Worm (Caenorhabditis elegans) whole organism, L4 larva: ENCODE measurements around the gene moc-6.

Experiments used
- F37D6.2 ChIP-seq: sonication (generic microtip); optimal IDR thresholded peaks from 2 replicates; lab custom pipeline; 2016; ENCODE audit warnings: mild to moderate bottlenecking, missing genetic modification characterization, missing compliant biosample characterization
- F44E2.7 ChIP-seq: fragments of 200-800 bp; sonication (Bioruptor generic); IDR thresholded peaks from 2 replicates; pipeline ENCODE4 v2.1.2; 2022; ENCODE audit warnings: missing genetic modification characterization, missing compliant biosample characterization
- T26A8.4 ChIP-seq: fragments of 200-800 bp; sonication (Bioruptor generic); IDR thresholded peaks from 2 replicates; pipeline ENCODE4 v1.3.6; 2022; ENCODE audit warnings: missing genetic modification characterization, missing compliant biosample characterization
- Y75B8A.6 ChIP-seq: fragments of 200-800 bp; sonication (Bioruptor generic); IDR thresholded peaks from 2 replicates; pipeline ENCODE4 v1.3.6; 2022; ENCODE audit warnings: missing genetic modification reagents, missing genetic modification characterization, missing compliant biosample characterization
- aha-1 ChIP-seq: fragments of 150-350 bp; peaks from one replicate; lab custom pipeline; 2014; ENCODE audit warnings: missing biosample characterization, missing genetic modification characterization
- ama-1 ChIP-seq: fragments of 150-350 bp; optimal IDR thresholded peaks from 2 replicates; lab custom pipeline; 2014; ENCODE audit warnings: inconsistent platforms, mixed read lengths
- arid-1 ChIP-seq: fragments of 200-800 bp; sonication (Bioruptor generic); conservative IDR thresholded peaks from 2 replicates; pipeline ENCODE4 v1.3.6; 2022; ENCODE audit warnings: missing genetic modification reagents, missing genetic modification characterization, missing compliant biosample characterization
- attf-4 ChIP-seq: sonication (generic microtip); optimal IDR thresholded peaks from 3 replicates; lab custom pipeline; 2017; ENCODE audit warnings: missing biosample characterization, missing genetic modification characterization
- ceh-44 ChIP-seq: fragments of 200-800 bp; sonication (Bioruptor generic); IDR thresholded peaks from 2 replicates; pipeline ENCODE4 v1.3.6; 2022; ENCODE audit warnings: missing genetic modification reagents, missing genetic modification characterization, missing compliant biosample characterization
- ceh-62 ChIP-seq: sonication (generic microtip); optimal IDR thresholded peaks from 2 replicates; lab custom pipeline; 2017; ENCODE audit warnings: missing biosample characterization, missing genetic modification characterization
- ctbp-1 ChIP-seq: fragments of 200-800 bp; sonication (Bioruptor generic); IDR thresholded peaks from 2 replicates; pipeline ENCODE4 v1.3.6; 2022; ENCODE audit warnings: missing genetic modification reagents, missing genetic modification characterization, missing compliant biosample characterization
- daf-16 ChIP-seq, 3 experiments: sonication (generic microtip); optimal IDR thresholded peaks; 2 replicates each; lab custom pipeline; 2016 to 2017; ENCODE audit warnings: missing genetic modification characterization in 3 of 3, missing genetic modification reagents in 3 of 3, mild to moderate bottlenecking in 2 of 3, missing compliant biosample characterization in 2 of 3, missing biosample characterization in 1 of 3, moderate library complexity in 1 of 3
- dmd-9 ChIP-seq: fragments of 200-800 bp; sonication (Bioruptor generic); IDR thresholded peaks from 2 replicates; pipeline ENCODE4 v1.3.6; 2022; ENCODE audit warnings: missing genetic modification reagents, missing genetic modification characterization, missing compliant biosample characterization
- dpl-1 ChIP-seq: fragments of 150-350 bp; optimal IDR thresholded peaks from 2 replicates; lab custom pipeline; 2014; ENCODE audit warnings: missing biosample characterization, missing genetic modification reagents, missing genetic modification characterization
- dve-1 ChIP-seq: sonication (generic microtip); optimal IDR thresholded peaks from 2 replicates; lab custom pipeline; 2017; ENCODE audit warnings: antibody characterized with exemption, mild to moderate bottlenecking, missing genetic modification characterization, missing compliant biosample characterization; ENCODE audit not compliant: insufficient read depth
- fos-1 ChIP-seq: fragments of 150-350 bp; optimal IDR thresholded peaks from 2 replicates; lab custom pipeline; 2014; ENCODE audit warnings: missing biosample characterization, missing genetic modification characterization
- hlh-11 ChIP-seq: fragments of 200-800 bp; sonication (Bioruptor generic); optimal IDR thresholded peaks from 2 replicates; lab custom pipeline; 2018; ENCODE audit warnings: mild to moderate bottlenecking, missing genetic modification characterization, missing compliant biosample characterization
- hlh-30 ChIP-seq: sonication (generic microtip); optimal IDR thresholded peaks from 2 replicates; lab custom pipeline; 2017; ENCODE audit warnings: antibody characterized with exemption, mild to moderate bottlenecking, missing genetic modification characterization, missing compliant biosample characterization; ENCODE audit not compliant: insufficient read depth
- hmg-1.1 ChIP-seq: fragments of 200-800 bp; sonication (Bioruptor generic); IDR thresholded peaks from 2 replicates; pipeline ENCODE4 v1.3.6; 2022; ENCODE audit warnings: missing genetic modification reagents, missing genetic modification characterization, missing compliant biosample characterization
- lim-7 ChIP-seq: fragments of 200-800 bp; sonication (Bioruptor generic); IDR thresholded peaks from 2 replicates; pipeline ENCODE4 v1.3.6; 2022; ENCODE audit warnings: missing genetic modification characterization, missing compliant biosample characterization
- lin-38 ChIP-seq: fragments of 200-800 bp; sonication (Bioruptor generic); IDR thresholded peaks from 2 replicates; pipeline ENCODE4 v1.3.6; 2022; ENCODE audit warnings: missing genetic modification reagents, missing genetic modification characterization, missing compliant biosample characterization
- lsy-2 ChIP-seq, 2 experiments: fragments of 150-350 bp in 1 of 2; sonication (generic microtip) in 1 of 2; optimal IDR thresholded peaks; 2 replicates each; lab custom pipeline; 2014 to 2017; ENCODE audit warnings: missing biosample characterization in 2 of 2, missing genetic modification characterization in 2 of 2
- mep-1 ChIP-seq: fragments of 150-350 bp; sonication (generic microtip); optimal IDR thresholded peaks from 3 replicates; lab custom pipeline; 2014; ENCODE audit warnings: missing biosample characterization, missing genetic modification characterization
- mes-2 ChIP-seq: sonication (generic microtip); optimal IDR thresholded peaks from 2 replicates; lab custom pipeline; 2016; ENCODE audit warnings: missing genotype, mild to moderate bottlenecking, missing genetic modification characterization, missing compliant biosample characterization; ENCODE audit not compliant: poor library complexity, severe bottlenecking
- nhr-10 ChIP-seq: fragments of 150-350 bp; optimal IDR thresholded peaks from 2 replicates; lab custom pipeline; 2014; ENCODE audit warnings: missing biosample characterization, missing genetic modification characterization
- nhr-11 ChIP-seq: fragments of 150-350 bp; optimal IDR thresholded peaks from 2 replicates; lab custom pipeline; 2014; ENCODE audit warnings: missing biosample characterization, missing genetic modification characterization
- nhr-25 ChIP-seq: sonication (generic microtip); optimal IDR thresholded peaks from 2 replicates; lab custom pipeline; 2017; ENCODE audit warnings: missing genetic modification characterization, mild to moderate bottlenecking, missing compliant biosample characterization, antibody characterized with exemption, moderate library complexity, borderline replicate concordance; ENCODE audit not compliant: insufficient read depth
- nhr-77 ChIP-seq: fragments of 150-350 bp; optimal IDR thresholded peaks from 2 replicates; lab custom pipeline; 2014; ENCODE audit warnings: missing biosample characterization, missing genetic modification characterization
- rbr-2 ChIP-seq: sonication (generic microtip); optimal IDR thresholded peaks from 2 replicates; lab custom pipeline; 2016; ENCODE audit warnings: missing genotype, missing genetic modification characterization, missing compliant biosample characterization
- sdz-12 ChIP-seq: fragments of 200-800 bp; sonication (Bioruptor generic); optimal IDR thresholded peaks from 2 replicates; lab custom pipeline; 2018; ENCODE audit warnings: mild to moderate bottlenecking, missing genetic modification characterization, missing compliant biosample characterization
- set-16 ChIP-seq: fragments of 200-800 bp; sonication (Bioruptor generic); IDR thresholded peaks from 2 replicates; pipeline ENCODE4 v1.3.6; 2022; ENCODE audit warnings: missing genetic modification reagents, missing genetic modification characterization, missing compliant biosample characterization
- snpc-1.2 ChIP-seq: fragments of 200-800 bp; sonication (Bioruptor generic); IDR thresholded peaks from 2 replicates; pipeline ENCODE4 v1.3.6; 2022; ENCODE audit warnings: missing genetic modification reagents, missing genetic modification characterization, missing compliant biosample characterization
- spr-3 ChIP-seq: fragments of 200-800 bp; sonication (Bioruptor generic); optimal IDR thresholded peaks from 2 replicates; lab custom pipeline; 2018; ENCODE audit warnings: mild to moderate bottlenecking, missing genetic modification characterization, missing compliant biosample characterization
- tag-97 ChIP-seq: fragments of 200-800 bp; sonication (Bioruptor generic); IDR thresholded peaks from 2 replicates; pipeline ENCODE4 v1.3.6; 2022; ENCODE audit warnings: missing genetic modification characterization, missing compliant biosample characterization
- zfp-2 ChIP-seq: sonication (generic microtip); optimal IDR thresholded peaks from 2 replicates; lab custom pipeline; 2016; ENCODE audit warnings: mild to moderate bottlenecking, missing genetic modification characterization, missing compliant biosample characterization
- ztf-11 ChIP-seq: fragments of 150-350 bp; optimal IDR thresholded peaks from 2 replicates; lab custom pipeline; 2014; ENCODE audit warnings: missing biosample characterization, missing genetic modification characterization

moc-6 gene

ce11 chrIII:5153137-5153536, 42.7 kb upstream of the moc-6 start, which contains the start of the genes rbm-42 and grwd-1:
rbm-42 (minus strand) TSS chrIII:5153229.
grwd-1 (plus strand) TSS chrIII:5153464.
- no peak for TF ChIP-seq nhr-25 (tag; lab: Kevin White, UChicago)
- no peak for TF ChIP-seq nhr-77 (tag; lab: Kevin White, UChicago)
- TF ChIP-seq lsy-2 (tag; optimal IDR thresholded peaks at IDR 0.05; lab: Kevin White, UChicago), result peak in 1 of 2 experiments; percentile 62
- TF ChIP-seq arid-1 (GFP tag; lab: Robert Waterston, UW), result no peak
- TF ChIP-seq spr-3 (GFP tag; lab: Kevin White, UChicago), result no peak
- TF ChIP-seq zfp-2, result no peak
- TF ChIP-seq nhr-10 (tag; lab: Kevin White, UChicago), result no peak
- TF ChIP-seq hmg-1.1 (GFP tag; lab: Robert Waterston, UW), result no peak
- peak; percentile 29 for TF ChIP-seq mep-1
- TF ChIP-seq mes-2, result peak; percentile 49
- peak; percentile 30 for TF ChIP-seq dpl-1 (GFP tag; lab: Kevin White, UChicago)
- TF ChIP-seq ceh-44 (GFP tag; lab: Robert Waterston, UW), result no peak
- no peak for TF ChIP-seq F44E2.7 (GFP tag; lab: Robert Waterston, UW)
- TF ChIP-seq sdz-12 (GFP tag; lab: Kevin White, UChicago), result no peak
- no peak for TF ChIP-seq F37D6.2 (tag; lab: Kevin White, UChicago)
- no peak for TF ChIP-seq dmd-9 (GFP tag; lab: Robert Waterston, UW)
- TF ChIP-seq dve-1 (tag; lab: Kevin White, UChicago), result peak; percentile 26
- TF ChIP-seq T26A8.4 (GFP tag; lab: Robert Waterston, UW), result no peak
- peak; percentile 37; the same call in 1 of the 2 replicates for TF ChIP-seq lin-38 (GFP tag; lab: Robert Waterston, UW)
- no peak for TF ChIP-seq lim-7 (GFP tag; lab: Robert Waterston, UW)
- no peak for TF ChIP-seq daf-16 (GFP tag; optimal IDR thresholded peaks at IDR 0.05; lab: Kevin White, UChicago)
- TF ChIP-seq daf-16 (tag; optimal IDR thresholded peaks at IDR 0.05; lab: Kevin White, UChicago), result peak; percentile 13
- TF ChIP-seq ztf-11 (tag; lab: Kevin White, UChicago), result no peak
- TF ChIP-seq hlh-11, result no peak
- TF ChIP-seq ceh-62 (tag; lab: Kevin White, UChicago), result no peak
- TF ChIP-seq attf-4, result no peak
- peak; percentile 6 for TF ChIP-seq hlh-30 (tag; lab: Kevin White, UChicago)
- no peak for TF ChIP-seq rbr-2 (tag; lab: Kevin White, UChicago)
- no peak for TF ChIP-seq snpc-1.2 (GFP tag; lab: Robert Waterston, UW)

- TF ChIP-seq nhr-11 (no peak), lin-38 (GFP tag; lab: Robert Waterston, UW) (0 out of 2 replicates have a peak, but pooled peaks have one; percentile 12), mep-1 (no peak), ama-1 (lab: Kevin White, UChicago) (no peak), fos-1 (tag; lab: Kevin White, UChicago) (no peak), tag-97 (GFP tag; lab: Robert Waterston, UW) (no peak), ctbp-1 (0 out of 2 replicates have a peak, but pooled peaks have one; percentile 11), mes-2 (peak; percentile 7), set-16 (GFP tag; lab: Robert Waterston, UW) (no peak)
These were observed 40.4 kb upstream of the moc-6 start for ce11 chrIII:5155393-5155792.

- TF ChIP-seq aha-1 (tag; lab: Kevin White, UChicago), result no peak
These were observed 37.1 kb upstream of the moc-6 start, which contains the start of gene oxy-4 for ce11 chrIII:5158674-5159073. oxy-4 (minus strand) TSS chrIII:5158774.

- TF ChIP-seq Y75B8A.6 (GFP tag; lab: Robert Waterston, UW) (no peak), lin-38 (GFP tag; lab: Robert Waterston, UW) (peak; percentile 34)
These were observed 36.3 kb upstream of the moc-6 start, which contains the start of gene T10F2.5 for ce11 chrIII:5159505-5159904. T10F2.5 (minus strand) TSS chrIII:5159605.
